Worm (Caenorhabditis elegans) whole organism, L3 larva: ENCODE measurements around the gene lact-5.

Source experiments
- ZK546.5 ChIP-seq: sonication (generic microtip); optimal IDR thresholded peaks from 2 replicates; lab custom pipeline; 2017; ENCODE audit warnings: missing biosample characterization, missing genetic modification characterization
- ceh-28 ChIP-seq: fragments of 150-350 bp; optimal IDR thresholded peaks from 2 replicates; lab custom pipeline; 2014; ENCODE audit warnings: missing biosample characterization, missing genetic modification reagents, missing genetic modification characterization
- fkh-10 ChIP-seq: sonication (generic microtip); optimal IDR thresholded peaks from 2 replicates; lab custom pipeline; 2017; ENCODE audit warnings: missing biosample characterization, missing genetic modification reagents, missing genetic modification characterization
- fos-1 ChIP-seq: fragments of 150-350 bp; optimal IDR thresholded peaks from 2 replicates; lab custom pipeline; 2014; ENCODE audit warnings: missing biosample characterization, missing genetic modification characterization
- jun-1 ChIP-seq: fragments of 150-350 bp; optimal IDR thresholded peaks from 2 replicates; lab custom pipeline; 2014; ENCODE audit warnings: missing biosample characterization, missing genetic modification reagents, missing genetic modification characterization

DNA sequence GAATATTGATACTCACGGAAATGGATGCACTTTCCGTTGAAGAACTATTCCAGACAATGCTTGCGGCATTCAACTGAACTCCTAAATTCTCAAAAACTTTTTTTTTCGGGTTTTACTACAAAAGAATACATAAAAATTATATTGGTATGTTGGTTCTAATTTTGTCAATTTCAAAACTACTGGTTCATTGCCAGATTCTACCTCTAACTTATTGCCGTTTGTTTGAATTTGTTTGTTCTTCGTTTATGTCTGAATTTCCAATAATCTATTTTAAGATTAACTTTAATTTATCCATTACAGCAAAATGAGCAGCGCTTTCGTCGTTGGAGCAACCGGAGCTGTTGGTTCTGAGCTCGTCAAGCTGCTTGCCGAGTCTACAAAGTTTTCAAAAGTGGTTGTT lies 24.5 kb downstream of the lact-5 start, which contains the start of gene C33F10.14:
- TF ChIP-seq jun-1 (no peak), ZK546.5 (tag; lab: Kevin White, UChicago) (no peak), ceh-28 (tag; lab: Kevin White, UChicago) (no peak), fkh-10 (GFP tag; lab: Kevin White, UChicago) (no peak), fos-1 (no peak)
